Worm (Caenorhabditis elegans): Measurements from ENCODE around the gene CC8.2.

CC8.2 gene

ce11 chrIV:3648634-3649240 is at the start of gene CC8.2 (continued):
- TF ChIP-seq attf-3 (GFP tag; conservative IDR thresholded peaks at IDR 0.05) = no peak
- TF ChIP-seq aptf-2 (GFP tag; conservative IDR thresholded peaks at IDR 0.05) = peak; percentile 63; the same call in 1 of the 2 replicates
- TF ChIP-seq B0019.2 (GFP tag; conservative IDR thresholded peaks at IDR 0.05) = no peak
- no peak for TF ChIP-seq F22D6.2 (tag; optimal IDR thresholded peaks at IDR 0.05)
- no peak for TF ChIP-seq zim-3 (tag; optimal IDR thresholded peaks at IDR 0.05)
- no peak for TF ChIP-seq lin-35 (GFP tag; optimal IDR thresholded peaks at IDR 0.05)
- no peak for TF ChIP-seq nhr-179 (tag; optimal IDR thresholded peaks at IDR 0.05)
- no peak for TF ChIP-seq die-1 (tag; optimal IDR thresholded peaks at IDR 0.05)
- TF ChIP-seq mes-4 (tag; optimal IDR thresholded peaks at IDR 0.05) = no peak
- no peak for TF ChIP-seq rpc-1 (optimal IDR thresholded peaks at IDR 0.05)
- TF ChIP-seq rpc-1 (tag; optimal IDR thresholded peaks at IDR 0.05) = no peak
- no peak for TF ChIP-seq unc-62 (GFP tag; optimal IDR thresholded peaks at IDR 0.05)
- TF ChIP-seq mcd-1 (GFP tag; IDR thresholded peaks at IDR 0.05) = peak; percentile 57
- no peak for TF ChIP-seq egl-44 (GFP tag; IDR thresholded peaks at IDR 0.05)
- no peak for TF ChIP-seq ZK185.1 (tag; optimal IDR thresholded peaks at IDR 0.05; ENCODE audit: poor library complexity, severe bottlenecking)
- TF ChIP-seq ama-1 (optimal IDR thresholded peaks at IDR 0.05) = no peak
- no peak for TF ChIP-seq ama-1 (GFP tag; optimal IDR thresholded peaks at IDR 0.05)
- no peak for TF ChIP-seq ceh-100 (GFP tag; IDR thresholded peaks at IDR 0.05)
- no peak for TF ChIP-seq tbp1 (GFP tag; optimal IDR thresholded peaks at IDR 0.05)
- TF ChIP-seq dpff-1 (tag; optimal IDR thresholded peaks at IDR 0.05) = no peak
- TF ChIP-seq pha-4 (tag; optimal IDR thresholded peaks at IDR 0.05) = no peak
- TF ChIP-seq snpc-3.4 (tag; optimal IDR thresholded peaks at IDR 0.05) = no peak
- TF ChIP-seq lsy-27 (tag; optimal IDR thresholded peaks at IDR 0.05; ENCODE audit: borderline replicate concordance, insufficient read depth) = no peak
- TF ChIP-seq ceh-91 (GFP tag; IDR thresholded peaks at IDR 0.05) = peak; percentile 60
- peak; percentile 59 for TF ChIP-seq hsf-1 (GFP tag; IDR thresholded peaks at IDR 0.05)
- TF ChIP-seq nhr-80 (tag; optimal IDR thresholded peaks at IDR 0.05) = peak; percentile 21
- TF ChIP-seq sdz-38 (tag; optimal IDR thresholded peaks at IDR 0.05) = no peak
- TF ChIP-seq dox-1 (GFP tag; IDR thresholded peaks at IDR 0.05) = no peak; the same call in 1 of the 2 replicates
- no peak for TF ChIP-seq F57C9.4 (tag; optimal IDR thresholded peaks at IDR 0.05)
- no peak for TF ChIP-seq F10E7.11 (tag; optimal IDR thresholded peaks at IDR 0.05)
- TF ChIP-seq Y79H2A.3 (GFP tag; conservative IDR thresholded peaks at IDR 0.05) = 0 out of 2 replicates have a peak, but pooled peaks have one; percentile 30
- TF ChIP-seq lin-40 (tag; optimal IDR thresholded peaks at IDR 0.05) = peak; percentile 15

ce11 chrIV:3698201-3698600 is 49.7 kb upstream of the CC8.2 start, which contains the start of gene Y37E11AL.2:
Gene Y37E11AL.2, plus strand, starts transcription at chrIV:3698501.
- 0 out of 2 replicates have a peak, but pooled peaks have one; percentile 21 for TF ChIP-seq zfh-2 (GFP tag; conservative IDR thresholded peaks at IDR 0.05)
- TF ChIP-seq egrh-3 (GFP tag; IDR thresholded peaks at IDR 0.05) = no peak

ce11 chrIV:3694638-3695037 is 46.2 kb upstream of the CC8.2 start, which contains the start of the genes taf-6.2 and Y37E11AL.3:
Gene taf-6.2, minus strand, starts transcription at chrIV:3694733.
Gene Y37E11AL.3, plus strand, starts transcription at chrIV:3694935.
- TF ChIP-seq tbp1 (GFP tag; optimal IDR thresholded peaks at IDR 0.05) (peak; percentile 19), mcd-1 (GFP tag; IDR thresholded peaks at IDR 0.05) (peak; percentile 95), dpl-1 (GFP tag; optimal IDR thresholded peaks at IDR 0.05) (peak; percentile 22), lin-35 (GFP tag; optimal IDR thresholded peaks at IDR 0.05) (peak in 1 of 3 experiments; percentile 63), attf-5 (GFP tag; optimal IDR thresholded peaks at IDR 0.05) (peak; percentile 1), snpc-4 (GFP tag; optimal IDR thresholded peaks at IDR 0.05) (no peak), snpc-4 (tag; optimal IDR thresholded peaks at IDR 0.05) (peak in 1 of 4 experiments; percentile 37), lin-54 (GFP tag; optimal IDR thresholded peaks at IDR 0.05) (peak; percentile 65), lsl-1 (GFP tag; optimal IDR thresholded peaks at IDR 0.05) (peak; percentile 9), nfyb-1 (GFP tag; IDR thresholded peaks at IDR 0.05) (no peak), rpc-1 (optimal IDR thresholded peaks at IDR 0.05) (no peak), rpc-1 (tag; optimal IDR thresholded peaks at IDR 0.05) (no peak), efl-1 (GFP tag; optimal IDR thresholded peaks at IDR 0.05) (peak; percentile 20)

Data from whole organism, young adult.